Worm (Caenorhabditis elegans): ENCODE measurements around the gene gly-9.

Gene gly-9

ce11 chrIII:11230581-11230980, 59.8 kb downstream of the gly-9 start:
- TF ChIP-seq mdl-1 (tag; optimal IDR thresholded peaks at IDR 0.05) (no peak), rnt-1 (tag; optimal IDR thresholded peaks at IDR 0.05) (peak; percentile 3)

Measured in whole organism, L1 larva.